Worm (Caenorhabditis elegans): ENCODE data around the gene pygo-1.

- TF ChIP-seq ztf-4 (tag; optimal IDR thresholded peaks at IDR 0.05), result no peak
- TF ChIP-seq ceh-82 (tag; optimal IDR thresholded peaks at IDR 0.05), result no peak
- TF ChIP-seq snpc-4 (tag; optimal IDR thresholded peaks at IDR 0.05), result no peak
- TF ChIP-seq R02D3.7 (tag; optimal IDR thresholded peaks at IDR 0.05), result no peak
- no peak for TF ChIP-seq mdl-1 (tag; optimal IDR thresholded peaks at IDR 0.05)
- TF ChIP-seq skn-1 (tag; optimal IDR thresholded peaks at IDR 0.05), result no peak
- no peak for TF ChIP-seq egl-5 (tag; optimal IDR thresholded peaks at IDR 0.05)
- TF ChIP-seq sea-2 (GFP tag; optimal IDR thresholded peaks at IDR 0.05), result no peak
- no peak for TF ChIP-seq nhr-237 (tag; optimal IDR thresholded peaks at IDR 0.05)
- TF ChIP-seq egl-27 (tag; optimal IDR thresholded peaks at IDR 0.05), result no peak
- no peak for TF ChIP-seq jun-1 (tag; optimal IDR thresholded peaks at IDR 0.05)
- no peak for TF ChIP-seq pqm-1 (tag; optimal IDR thresholded peaks at IDR 0.05)
- no peak for TF ChIP-seq unc-62 (GFP tag; optimal IDR thresholded peaks at IDR 0.05)
Observed at ce11 chrIV:5093462-5093861, 10.4 kb downstream of the pygo-1 start.
